Worm (Caenorhabditis elegans) whole organism, young adult: ENCODE data around the gene natb-1.

Experiments used
- B0261.1 ChIP-seq: sonication (generic microtip); optimal IDR thresholded peaks from 2 replicates; lab custom pipeline; 2016; ENCODE audit warnings: mild to moderate bottlenecking, missing genetic modification characterization, moderate library complexity, missing compliant biosample characterization
- F10E7.11 ChIP-seq: sonication (generic microtip); optimal IDR thresholded peaks from 2 replicates; lab custom pipeline; 2017; ENCODE audit warnings: mild to moderate bottlenecking, missing genetic modification characterization, moderate library complexity, missing compliant biosample characterization
- F49E8.2 ChIP-seq: sonication (generic microtip); optimal IDR thresholded peaks from 3 replicates; lab custom pipeline; 2017; ENCODE audit warnings: missing genetic modification characterization, mild to moderate bottlenecking, missing compliant biosample characterization, antibody characterized with exemption, moderate library complexity; ENCODE audit not compliant: insufficient read depth
- F52B5.7 ChIP-seq: sonication (generic microtip); optimal IDR thresholded peaks from 2 replicates; lab custom pipeline; 2016; ENCODE audit warnings: mild to moderate bottlenecking, missing genetic modification characterization, missing compliant biosample characterization
- T07F8.4 ChIP-seq: sonication (generic microtip); optimal IDR thresholded peaks from 2 replicates; lab custom pipeline; 2016; ENCODE audit warnings: mild to moderate bottlenecking, missing genetic modification characterization, moderate library complexity, missing compliant biosample characterization
- Y53G8AR.9 ChIP-seq: fragments of 200-800 bp; sonication (Bioruptor generic); conservative IDR thresholded peaks from 2 replicates; pipeline ENCODE4 v1.3.6; 2022; ENCODE audit warnings: missing genetic modification reagents, missing genetic modification characterization, missing compliant biosample characterization
- Y56A3A.18 ChIP-seq: fragments of 200-800 bp; sonication (Bioruptor generic); IDR thresholded peaks from 2 replicates; pipeline ENCODE4 v1.3.6; 2022; ENCODE audit warnings: missing genetic modification reagents, missing genetic modification characterization, missing compliant biosample characterization
- Y67H2A.10 ChIP-seq: fragments of 200-800 bp; sonication (Bioruptor generic); conservative IDR thresholded peaks from 2 replicates; pipeline ENCODE4 v1.3.6; 2022; ENCODE audit warnings: missing genetic modification reagents, missing genetic modification characterization, missing compliant biosample characterization
- Y79H2A.3 ChIP-seq: fragments of 200-800 bp; sonication (Bioruptor generic); conservative IDR thresholded peaks from 2 replicates; pipeline ENCODE4 v1.3.6; 2022; ENCODE audit warnings: missing genetic modification reagents, missing genetic modification characterization, missing compliant biosample characterization
- ZK185.1 ChIP-seq: sonication (generic microtip); optimal IDR thresholded peaks from 2 replicates; lab custom pipeline; 2016; ENCODE audit warnings: mild to moderate bottlenecking, missing genetic modification characterization, missing compliant biosample characterization; ENCODE audit not compliant: poor library complexity, severe bottlenecking
- aptf-2 ChIP-seq: fragments of 200-800 bp; sonication (Bioruptor generic); conservative IDR thresholded peaks from 2 replicates; pipeline ENCODE4 v1.3.6; 2022; ENCODE audit warnings: missing genetic modification reagents, missing genetic modification characterization, missing compliant biosample characterization
- attf-3 ChIP-seq: fragments of 200-800 bp; sonication (Bioruptor generic); conservative IDR thresholded peaks from 2 replicates; pipeline ENCODE4 v1.3.6; 2022; ENCODE audit warnings: missing genetic modification reagents, missing genetic modification characterization, missing compliant biosample characterization
- bed-1 ChIP-seq: fragments of 200-800 bp; sonication (Bioruptor generic); IDR thresholded peaks from 2 replicates; pipeline ENCODE4 v1.3.6; 2022; ENCODE audit warnings: missing genetic modification reagents, missing genetic modification characterization, missing compliant biosample characterization
- bed-2 ChIP-seq: fragments of 200-800 bp; sonication (Bioruptor generic); IDR thresholded peaks from 2 replicates; pipeline ENCODE4 v1.3.6; 2022; ENCODE audit warnings: missing genetic modification reagents, missing genetic modification characterization, missing compliant biosample characterization
- cebp-2 ChIP-seq: fragments of 200-800 bp; sonication (Bioruptor generic); IDR thresholded peaks from 2 replicates; pipeline ENCODE4 v1.3.6; 2022; ENCODE audit warnings: missing genetic modification characterization, missing compliant biosample characterization
- ceh-100 ChIP-seq: fragments of 200-800 bp; sonication (Bioruptor generic); IDR thresholded peaks from 2 replicates; pipeline ENCODE4 v1.3.6; 2022; ENCODE audit warnings: missing genetic modification reagents, missing genetic modification characterization, missing compliant biosample characterization
- ceh-79 ChIP-seq: sonication (generic microtip); optimal IDR thresholded peaks from 2 replicates; lab custom pipeline; 2017; ENCODE audit warnings: mild to moderate bottlenecking, missing genetic modification characterization, missing compliant biosample characterization
- chd-7 ChIP-seq: sonication (generic microtip); optimal IDR thresholded peaks from 2 replicates; lab custom pipeline; 2016; ENCODE audit warnings: mild to moderate bottlenecking, missing genetic modification characterization, moderate library complexity, missing compliant biosample characterization
- die-1 ChIP-seq: sonication (generic microtip); optimal IDR thresholded peaks from 2 replicates; lab custom pipeline; 2016; ENCODE audit warnings: missing genotype, mild to moderate bottlenecking, missing genetic modification characterization, missing compliant biosample characterization
- dpl-1 ChIP-seq: fragments of 150-350 bp; optimal IDR thresholded peaks from 2 replicates; lab custom pipeline; 2014; ENCODE audit warnings: missing biosample characterization, missing genetic modification reagents, missing genetic modification characterization
- efl-1 ChIP-seq: fragments of 150-350 bp; optimal IDR thresholded peaks from 2 replicates; lab custom pipeline; 2014; ENCODE audit warnings: missing biosample characterization, missing genetic modification reagents, missing genetic modification characterization
- egrh-3 ChIP-seq: fragments of 200-800 bp; sonication (Bioruptor generic); IDR thresholded peaks from 2 replicates; pipeline ENCODE4 v1.3.6; 2022; ENCODE audit warnings: missing genetic modification reagents, missing genetic modification characterization, missing compliant biosample characterization
- ets-4 ChIP-seq: fragments of 200-800 bp; sonication (Bioruptor generic); optimal IDR thresholded peaks from 2 replicates; lab custom pipeline; 2018; ENCODE audit warnings: mild to moderate bottlenecking, missing genetic modification characterization, missing compliant biosample characterization
- hlh-26 ChIP-seq: fragments of 200-800 bp; sonication (Bioruptor generic); conservative IDR thresholded peaks from 2 replicates; pipeline ENCODE4 v1.3.6; 2022; ENCODE audit warnings: missing genetic modification reagents, missing genetic modification characterization, missing compliant biosample characterization
- hmg-1.2 ChIP-seq: fragments of 200-800 bp; sonication (Bioruptor generic); IDR thresholded peaks from 2 replicates; pipeline ENCODE4 v1.3.6; 2022; ENCODE audit warnings: missing genetic modification reagents, missing genetic modification characterization, missing compliant biosample characterization
- hrde-1 ChIP-seq: sonication (generic microtip); optimal IDR thresholded peaks from 2 replicates; lab custom pipeline; 2016; ENCODE audit warnings: missing genetic modification characterization, mild to moderate bottlenecking, missing compliant biosample characterization, moderate library complexity, missing genotype, missing genetic modification reagents, borderline replicate concordance
- let-607 ChIP-seq, 2 experiments: fragments of 200-800 bp in 1 of 2; sonication (Bioruptor generic) in 1 of 2; sonication (generic microtip) in 1 of 2; optimal IDR thresholded peaks; 2 replicates each; lab custom pipeline; 2016 to 2018; ENCODE audit warnings: mild to moderate bottlenecking in 2 of 2, missing compliant biosample characterization in 2 of 2, missing genetic modification characterization in 2 of 2, moderate library complexity in 2 of 2, missing genotype in 1 of 2
- madf-10 ChIP-seq: sonication (generic microtip); optimal IDR thresholded peaks from 2 replicates; lab custom pipeline; 2016; ENCODE audit warnings: mild to moderate bottlenecking, missing genetic modification characterization, missing compliant biosample characterization
- madf-6 ChIP-seq: fragments of 200-800 bp; sonication (Bioruptor generic); IDR thresholded peaks from 2 replicates; pipeline ENCODE4 v1.3.6; 2022; ENCODE audit warnings: missing genetic modification reagents, missing genetic modification characterization, missing compliant biosample characterization
- madf-8 ChIP-seq: fragments of 200-800 bp; sonication (Bioruptor generic); conservative IDR thresholded peaks from 2 replicates; pipeline ENCODE4 v1.3.6; 2022; ENCODE audit warnings: missing genetic modification reagents, missing genetic modification characterization, missing compliant biosample characterization
- mxl-1 ChIP-seq: sonication (generic microtip); optimal IDR thresholded peaks from 2 replicates; lab custom pipeline; 2016; ENCODE audit warnings: missing genetic modification characterization, missing compliant biosample characterization
- nfya-1 ChIP-seq: sonication (generic microtip); optimal IDR thresholded peaks from 2 replicates; lab custom pipeline; 2017; ENCODE audit warnings: antibody characterized with exemption, missing compliant biosample characterization, missing genetic modification characterization, borderline replicate concordance; ENCODE audit not compliant: insufficient read depth
- nhr-179 ChIP-seq: sonication (generic microtip); optimal IDR thresholded peaks from 2 replicates; lab custom pipeline; 2016; ENCODE audit warnings: mild to moderate bottlenecking, missing genetic modification characterization, missing compliant biosample characterization
- nhr-80 ChIP-seq: sonication (generic microtip); optimal IDR thresholded peaks from 2 replicates; lab custom pipeline; 2016; ENCODE audit warnings: missing genetic modification characterization, missing compliant biosample characterization
- pha-4 ChIP-seq: fragments of 150-350 bp; sonication (generic microtip); optimal IDR thresholded peaks from 2 replicates; lab custom pipeline; 2014; ENCODE audit warnings: missing biosample characterization, missing genetic modification reagents, missing genetic modification characterization
- rpc-1 ChIP-seq, 2 experiments: fragments of 150-350 bp in 1 of 2; sonication (generic microtip) in 1 of 2; optimal IDR thresholded peaks; 2 replicates each; lab custom pipeline; 2014 to 2018; ENCODE audit warnings: missing biosample characterization in 1 of 2, missing genetic modification characterization in 1 of 2, missing genetic modification reagents in 1 of 2, missing genotype in 1 of 2
- sptf-2 ChIP-seq: fragments of 200-800 bp; sonication (Bioruptor generic); optimal IDR thresholded peaks from 2 replicates; lab custom pipeline; 2018; ENCODE audit warnings: mild to moderate bottlenecking, missing genetic modification characterization, missing compliant biosample characterization
- unc-62 ChIP-seq: fragments of 150-350 bp; optimal IDR thresholded peaks from 2 replicates; lab custom pipeline; 2014; ENCODE audit warnings: missing biosample characterization, missing genetic modification reagents, missing genetic modification characterization
- zfh-2 ChIP-seq: fragments of 200-800 bp; sonication (Bioruptor generic); conservative IDR thresholded peaks from 2 replicates; pipeline ENCODE4 v1.3.6; 2022; ENCODE audit warnings: missing genetic modification reagents, missing genetic modification characterization, missing compliant biosample characterization
- ztf-28 ChIP-seq: fragments of 200-800 bp; sonication (Bioruptor generic); IDR thresholded peaks from 2 replicates; pipeline ENCODE4 v1.3.6; 2022; ENCODE audit warnings: missing genetic modification reagents, missing genetic modification characterization, missing compliant biosample characterization

The natb-1 gene

DNA sequence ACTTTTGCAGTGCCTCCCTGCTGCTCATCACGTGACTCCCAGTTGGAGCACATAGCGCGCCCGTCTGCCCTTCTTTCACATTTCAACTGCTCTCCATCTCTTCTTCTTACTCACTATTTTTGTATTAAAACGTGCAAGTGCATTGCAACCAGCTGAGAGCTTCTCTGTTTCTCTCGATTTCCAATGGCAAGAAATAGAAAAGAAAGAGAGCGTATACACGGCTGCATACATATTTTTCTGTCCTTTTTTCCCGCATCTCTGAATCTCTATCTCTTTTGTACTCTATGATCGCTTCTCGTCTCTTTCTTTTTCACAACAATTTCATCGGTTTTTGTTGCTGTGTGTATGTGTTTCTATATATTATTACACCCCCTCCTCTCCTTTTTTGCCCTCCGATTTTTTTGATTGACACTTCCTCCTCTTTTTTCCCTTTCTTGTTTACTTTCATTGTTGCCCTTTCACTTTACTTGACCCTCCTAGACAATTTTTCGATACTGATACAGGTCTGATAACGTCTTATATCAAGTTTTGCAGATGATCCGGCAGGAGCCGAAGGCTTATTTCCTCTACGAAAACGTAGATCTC is 17.8 kb upstream of the natb-1 start, which contains the start of gene Y97E10AR.1 (continued):
- TF ChIP-seq Y56A3A.18 (GFP tag; lab: Robert Waterston, UW) = 0 out of 2 replicates have a peak, but pooled peaks have one; percentile 68
- TF ChIP-seq F52B5.7 (tag; lab: Kevin White, UChicago) = no peak
- TF ChIP-seq ets-4 (GFP tag; lab: Kevin White, UChicago) = peak; percentile 52
- no peak for TF ChIP-seq chd-7
- 0 out of 2 replicates have a peak, but pooled peaks have one; percentile 5 for TF ChIP-seq zfh-2 (GFP tag; lab: Robert Waterston, UW)
- no peak for TF ChIP-seq mxl-1
- peak; percentile 77 for TF ChIP-seq hmg-1.2 (GFP tag; lab: Robert Waterston, UW)
- TF ChIP-seq dpl-1 (GFP tag; lab: Kevin White, UChicago) = no peak
- TF ChIP-seq Y53G8AR.9 = 0 out of 2 replicates have a peak, but pooled peaks have one; percentile 68
- TF ChIP-seq madf-10 (tag; lab: Kevin White, UChicago) = peak; percentile 29
- TF ChIP-seq Y67H2A.10 = no peak
- peak; percentile 78 for TF ChIP-seq unc-62 (GFP tag; lab: Kevin White, UChicago)
- peak; percentile 98 for TF ChIP-seq nhr-80 (tag; lab: Kevin White, UChicago)
- TF ChIP-seq egrh-3 = peak; percentile 8; the same call in 1 of the 2 replicates
- TF ChIP-seq pha-4 = peak; percentile 58
- no peak for TF ChIP-seq rpc-1 (optimal IDR thresholded peaks at IDR 0.05; lab: Kevin White, UChicago)
- TF ChIP-seq rpc-1 (tag; optimal IDR thresholded peaks at IDR 0.05; lab: Kevin White, UChicago) = no peak
- no peak for TF ChIP-seq nfya-1 (tag; lab: Kevin White, UChicago)

DNA sequence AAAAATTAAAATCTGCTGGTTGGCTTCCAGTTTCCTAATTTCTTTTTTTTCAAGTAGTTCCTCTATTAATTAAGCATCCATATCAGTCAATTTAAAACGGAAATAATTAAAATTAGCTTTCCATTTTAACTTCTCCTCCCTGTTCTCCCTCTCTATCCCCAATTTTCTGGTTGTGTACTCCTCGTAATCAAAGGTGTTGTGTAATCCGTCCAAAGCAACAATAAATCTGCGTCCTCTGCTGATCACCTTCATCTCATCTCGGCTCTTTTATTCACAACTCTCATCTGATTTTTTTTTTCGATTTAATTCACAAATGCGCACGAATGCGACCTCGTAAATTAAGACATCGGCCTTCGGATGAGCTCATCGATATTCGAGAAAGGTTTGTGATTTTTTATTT is 12.6 kb upstream of the natb-1 start, which contains the start of gene Y97E10AR.2:
Gene Y97E10AR.2 (plus strand): TSS at position 301 of the 400 bp plus-strand sequence.
- TF ChIP-seq aptf-2 = no peak
- no peak for TF ChIP-seq nhr-179
- no peak for TF ChIP-seq hlh-26 (GFP tag; lab: Robert Waterston, UW)
- TF ChIP-seq attf-3 (GFP tag; lab: Robert Waterston, UW) = no peak
- TF ChIP-seq let-607 (tag; optimal IDR thresholded peaks at IDR 0.05; lab: Kevin White, UChicago) = no peak
- TF ChIP-seq ZK185.1 (tag; lab: Kevin White, UChicago) = no peak
- no peak for TF ChIP-seq ceh-100 (GFP tag; lab: Robert Waterston, UW)
- TF ChIP-seq Y53G8AR.9 = no peak
- TF ChIP-seq F49E8.2 (tag; lab: Kevin White, UChicago) = no peak
- TF ChIP-seq F10E7.11 (tag; lab: Kevin White, UChicago) = no peak

DNA sequence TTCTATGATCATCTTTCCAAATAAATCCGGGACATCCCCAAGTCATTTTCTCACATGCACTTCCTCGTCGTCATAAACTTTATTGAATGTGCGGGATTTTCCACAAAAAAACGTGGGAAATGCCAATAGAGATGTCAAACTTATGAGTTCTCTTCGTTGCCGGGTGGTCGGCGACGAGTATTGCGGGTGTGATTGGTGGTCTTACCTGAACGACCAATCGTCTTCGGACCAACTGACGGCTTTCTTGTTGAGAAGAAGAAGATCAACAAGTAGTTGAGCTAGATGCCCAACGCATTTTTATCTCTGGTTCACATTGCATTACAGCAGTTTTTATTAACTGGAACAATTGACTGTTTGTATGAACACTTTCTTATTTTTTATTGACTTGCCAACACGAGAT is 11.9 kb upstream of the natb-1 start:
- no peak for TF ChIP-seq T07F8.4 (tag; lab: Kevin White, UChicago)
- TF ChIP-seq madf-8 = no peak
- TF ChIP-seq hrde-1 (tag; lab: Kevin White, UChicago) = no peak
- no peak for TF ChIP-seq cebp-2 (GFP tag; lab: Robert Waterston, UW)
- TF ChIP-seq efl-1 (GFP tag; lab: Kevin White, UChicago) = no peak
- TF ChIP-seq madf-6 = no peak
- TF ChIP-seq bed-2 (GFP tag; lab: Robert Waterston, UW) = no peak

DNA sequence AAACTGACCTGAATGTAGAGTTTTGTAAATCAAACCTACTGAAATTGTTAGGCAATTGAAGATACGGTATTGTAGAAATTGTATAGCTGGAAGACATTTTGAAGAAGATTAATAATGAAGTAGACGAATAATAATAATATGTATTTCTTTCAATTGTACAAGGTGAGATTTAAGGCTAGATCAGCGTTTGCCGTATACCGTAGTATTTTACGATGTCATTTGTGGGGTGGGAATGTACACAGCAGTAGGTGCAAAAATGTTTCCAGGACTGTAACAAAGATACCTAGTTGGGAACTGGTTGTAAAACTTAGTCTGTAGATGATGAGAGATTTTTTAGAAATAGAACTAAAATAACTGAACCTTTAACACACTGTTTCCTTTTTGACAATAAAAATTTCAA is 11.3 kb upstream of the natb-1 start, which contains the start of gene ceh-76:
Gene ceh-76 (minus strand): TSS at position 101 of the 400 bp plus-strand sequence.
- no peak for TF ChIP-seq hrde-1 (tag; lab: Kevin White, UChicago)
- no peak for TF ChIP-seq let-607 (tag; optimal IDR thresholded peaks at IDR 0.05; lab: Kevin White, UChicago)
- no peak for TF ChIP-seq hmg-1.2 (GFP tag; lab: Robert Waterston, UW)
- no peak for TF ChIP-seq bed-1 (GFP tag; lab: Robert Waterston, UW)
- TF ChIP-seq ztf-28 = no peak
- TF ChIP-seq ceh-79 (tag; lab: Kevin White, UChicago) = no peak
- TF ChIP-seq nhr-80 (tag; lab: Kevin White, UChicago) = no peak
- TF ChIP-seq efl-1 (GFP tag; lab: Kevin White, UChicago) = no peak
- TF ChIP-seq chd-7 = no peak
- TF ChIP-seq Y79H2A.3 (GFP tag; lab: Robert Waterston, UW) = no peak
- TF ChIP-seq die-1 = no peak
- no peak for TF ChIP-seq B0261.1 (tag; lab: Kevin White, UChicago)
- TF ChIP-seq ZK185.1 (tag; lab: Kevin White, UChicago) = no peak
- no peak for TF ChIP-seq sptf-2 (GFP tag; lab: Kevin White, UChicago)
